Worm (Caenorhabditis elegans): ENCODE results near the gene mics-1.

ce11 chrV:10557676-10558075 lies 20.4 kb downstream of the mics-1 start, which contains the start of gene best-14:
- TF ChIP-seq him-1 (tag; optimal IDR thresholded peaks at IDR 0.05) (no peak), dao-5 (tag; optimal IDR thresholded peaks at IDR 0.05) (no peak), W03F9.2 (tag; optimal IDR thresholded peaks at IDR 0.05) (no peak)
